Worm (Caenorhabditis elegans) whole organism, young adult: ENCODE data around the gene ZC250.4.
A peak's percentile ranks its signal among the peaks of the same experiment; 100 is the strongest.

Experiments
- C06A6.2 ChIP-seq: fragments of 200-800 bp; sonication (Bioruptor generic); conservative IDR thresholded peaks from 2 replicates; pipeline ENCODE4 v1.3.6; 2022; ENCODE audit warnings: missing genetic modification characterization, missing compliant biosample characterization
- C17E4.6 ChIP-seq: fragments of 200-800 bp; sonication (Bioruptor generic); IDR thresholded peaks from 2 replicates; pipeline ENCODE4 v1.3.6; 2022; ENCODE audit warnings: missing genetic modification reagents, missing genetic modification characterization, missing compliant biosample characterization
- F22D6.2 ChIP-seq: sonication (generic microtip); optimal IDR thresholded peaks from 2 replicates; lab custom pipeline; 2016; ENCODE audit warnings: mild to moderate bottlenecking, missing genetic modification characterization, missing compliant biosample characterization
- F57A8.1 ChIP-seq: fragments of 200-800 bp; sonication (Bioruptor generic); optimal IDR thresholded peaks from 2 replicates; lab custom pipeline; 2018; ENCODE audit warnings: mild to moderate bottlenecking, missing genetic modification characterization, moderate library complexity, missing compliant biosample characterization
- K11D2.4 ChIP-seq: fragments of 200-800 bp; sonication (Bioruptor generic); IDR thresholded peaks from 2 replicates; pipeline ENCODE4 v1.3.6; 2022; ENCODE audit warnings: missing genetic modification reagents, missing genetic modification characterization, missing compliant biosample characterization
- Y53G8AR.9 ChIP-seq: fragments of 200-800 bp; sonication (Bioruptor generic); conservative IDR thresholded peaks from 2 replicates; pipeline ENCODE4 v1.3.6; 2022; ENCODE audit warnings: missing genetic modification reagents, missing genetic modification characterization, missing compliant biosample characterization
- Y67H2A.10 ChIP-seq: fragments of 200-800 bp; sonication (Bioruptor generic); conservative IDR thresholded peaks from 2 replicates; pipeline ENCODE4 v1.3.6; 2022; ENCODE audit warnings: missing genetic modification reagents, missing genetic modification characterization, missing compliant biosample characterization
- Y95B8A.8 ChIP-seq: fragments of 200-800 bp; sonication (Bioruptor generic); IDR thresholded peaks from 2 replicates; pipeline ENCODE4 v1.3.6; 2022; ENCODE audit warnings: missing genetic modification reagents, missing genetic modification characterization, missing compliant biosample characterization
- ama-1 ChIP-seq, 3 experiments: fragments of 150-350 bp in 1 of 3; sonication (generic microtip) in 2 of 3; optimal IDR thresholded peaks; 2 replicates each; lab custom pipeline; 2014 to 2018; ENCODE audit warnings: missing biosample characterization in 2 of 3, missing genetic modification characterization in 2 of 3, missing genetic modification reagents in 2 of 3
- atf-7 ChIP-seq: sonication (generic microtip); optimal IDR thresholded peaks from 2 replicates; lab custom pipeline; 2017; ENCODE audit warnings: mild to moderate bottlenecking, missing genetic modification characterization, missing compliant biosample characterization
- ceh-40 ChIP-seq: fragments of 200-800 bp; sonication (Bioruptor generic); IDR thresholded peaks from 2 replicates; pipeline ENCODE4 v1.3.6; 2022; ENCODE audit warnings: missing genetic modification characterization, missing compliant biosample characterization
- chd-7 ChIP-seq: sonication (generic microtip); optimal IDR thresholded peaks from 2 replicates; lab custom pipeline; 2016; ENCODE audit warnings: mild to moderate bottlenecking, missing genetic modification characterization, moderate library complexity, missing compliant biosample characterization
- die-1 ChIP-seq: sonication (generic microtip); optimal IDR thresholded peaks from 2 replicates; lab custom pipeline; 2016; ENCODE audit warnings: missing genotype, mild to moderate bottlenecking, missing genetic modification characterization, missing compliant biosample characterization
- dpff-1 ChIP-seq: sonication (generic microtip); optimal IDR thresholded peaks from 2 replicates; lab custom pipeline; 2017; ENCODE audit warnings: mild to moderate bottlenecking, missing genetic modification characterization, missing compliant biosample characterization
- ekl-4 ChIP-seq: fragments of 200-800 bp; sonication (Bioruptor generic); IDR thresholded peaks from 2 replicates; pipeline ENCODE4 v1.3.6; 2022; ENCODE audit warnings: missing genetic modification reagents, missing genetic modification characterization, missing compliant biosample characterization
- gei-17 ChIP-seq: fragments of 200-800 bp; sonication (Bioruptor generic); optimal IDR thresholded peaks from 2 replicates; lab custom pipeline; 2018; ENCODE audit warnings: mild to moderate bottlenecking, missing genetic modification characterization, missing compliant biosample characterization
- hlh-12 ChIP-seq: sonication (generic microtip); optimal IDR thresholded peaks from 2 replicates; lab custom pipeline; 2016; ENCODE audit warnings: missing genetic modification characterization, missing compliant biosample characterization
- hmg-1.2 ChIP-seq: fragments of 200-800 bp; sonication (Bioruptor generic); IDR thresholded peaks from 2 replicates; pipeline ENCODE4 v1.3.6; 2022; ENCODE audit warnings: missing genetic modification reagents, missing genetic modification characterization, missing compliant biosample characterization
- let-526 ChIP-seq: fragments of 200-800 bp; sonication (Bioruptor generic); IDR thresholded peaks from 2 replicates; pipeline ENCODE4 v1.3.6; 2022; ENCODE audit warnings: missing genetic modification reagents, missing genetic modification characterization, missing compliant biosample characterization
- let-607 ChIP-seq, 2 experiments: fragments of 200-800 bp in 1 of 2; sonication (Bioruptor generic) in 1 of 2; sonication (generic microtip) in 1 of 2; optimal IDR thresholded peaks; 2 replicates each; lab custom pipeline; 2016 to 2018; ENCODE audit warnings: mild to moderate bottlenecking in 2 of 2, missing compliant biosample characterization in 2 of 2, missing genetic modification characterization in 2 of 2, moderate library complexity in 2 of 2, missing genotype in 1 of 2
- lin-26 ChIP-seq: fragments of 200-800 bp; sonication (Bioruptor generic); IDR thresholded peaks from 2 replicates; pipeline ENCODE4 v1.3.6; 2022; ENCODE audit warnings: missing genetic modification reagents, missing genetic modification characterization, missing compliant biosample characterization
- lir-1 ChIP-seq: fragments of 200-800 bp; sonication (Bioruptor generic); conservative IDR thresholded peaks from 2 replicates; pipeline ENCODE4 v1.3.6; 2022; ENCODE audit warnings: missing genetic modification reagents, missing genetic modification characterization, missing compliant biosample characterization
- madf-3 ChIP-seq: fragments of 200-800 bp; sonication (Bioruptor generic); IDR thresholded peaks from 2 replicates; pipeline ENCODE4 v1.3.6; 2022; ENCODE audit warnings: missing genetic modification reagents, missing genetic modification characterization, missing compliant biosample characterization
- madf-8 ChIP-seq: fragments of 200-800 bp; sonication (Bioruptor generic); conservative IDR thresholded peaks from 2 replicates; pipeline ENCODE4 v1.3.6; 2022; ENCODE audit warnings: missing genetic modification reagents, missing genetic modification characterization, missing compliant biosample characterization
- mcd-1 ChIP-seq: fragments of 200-800 bp; sonication (Bioruptor generic); IDR thresholded peaks from 2 replicates; pipeline ENCODE4 v1.3.6; 2022; ENCODE audit warnings: missing genetic modification reagents, missing genetic modification characterization, missing compliant biosample characterization
- nfyb-1 ChIP-seq: fragments of 200-800 bp; sonication (Bioruptor generic); IDR thresholded peaks from 2 replicates; pipeline ENCODE4 v1.3.6; 2022; ENCODE audit warnings: missing genetic modification reagents, missing genetic modification characterization, missing compliant biosample characterization
- nhr-80 ChIP-seq: sonication (generic microtip); optimal IDR thresholded peaks from 2 replicates; lab custom pipeline; 2016; ENCODE audit warnings: missing genetic modification characterization, missing compliant biosample characterization
- pbrm-1 ChIP-seq: fragments of 200-800 bp; sonication (Bioruptor generic); IDR thresholded peaks from 2 replicates; pipeline ENCODE4 v1.3.6; 2022; ENCODE audit warnings: missing genetic modification reagents, missing genetic modification characterization, missing compliant biosample characterization
- rec-8 ChIP-seq, 2 experiments: sonication (generic microtip); optimal IDR thresholded peaks; 2 replicates each; lab custom pipeline; 2016; ENCODE audit warnings: mild to moderate bottlenecking in 2 of 2, missing genetic modification characterization in 2 of 2, missing genetic modification reagents in 2 of 2, missing genotype in 2 of 2, missing biosample characterization in 1 of 2, missing compliant biosample characterization in 1 of 2, moderate library complexity in 1 of 2
- sea-2 ChIP-seq: fragments of 200-800 bp; sonication (Bioruptor generic); IDR thresholded peaks from 2 replicates; pipeline ENCODE4 v1.3.6; 2022; ENCODE audit warnings: missing genetic modification characterization, missing compliant biosample characterization
- snpc-4 ChIP-seq, 5 experiments: fragments of 150-350 bp in 1 of 5; sonication (generic microtip) in 4 of 5; optimal IDR thresholded peaks; 2 replicates each; lab custom pipeline; 2014 to 2018; ENCODE audit warnings: missing genetic modification characterization in 5 of 5, missing biosample characterization in 3 of 5, antibody characterized with exemption in 2 of 5, mild to moderate bottlenecking in 2 of 5, missing compliant biosample characterization in 2 of 5, missing genotype in 2 of 5, moderate library complexity in 2 of 5, missing genetic modification reagents in 1 of 5
- somi-1 ChIP-seq: fragments of 200-800 bp; sonication (Bioruptor generic); optimal IDR thresholded peaks from 2 replicates; lab custom pipeline; 2018; ENCODE audit warnings: mild to moderate bottlenecking, missing genetic modification characterization, missing compliant biosample characterization
- tlf-1 ChIP-seq: fragments of 200-800 bp; sonication (Bioruptor generic); optimal IDR thresholded peaks from 2 replicates; lab custom pipeline; 2018; ENCODE audit warnings: mild to moderate bottlenecking, missing genetic modification characterization, missing compliant biosample characterization
- ztf-26 ChIP-seq: sonication (generic microtip); optimal IDR thresholded peaks from 2 replicates; lab custom pipeline; 2017; ENCODE audit warnings: missing genetic modification characterization, missing compliant biosample characterization
- ztf-3 ChIP-seq: fragments of 200-800 bp; sonication (Bioruptor generic); optimal IDR thresholded peaks from 2 replicates; lab custom pipeline; 2018; ENCODE audit warnings: mild to moderate bottlenecking, missing genetic modification characterization, missing compliant biosample characterization
- ztf-6 ChIP-seq: fragments of 200-800 bp; sonication (Bioruptor generic); IDR thresholded peaks from 2 replicates; pipeline ENCODE4 v1.3.6; 2022; ENCODE audit warnings: missing genetic modification reagents, missing genetic modification characterization, missing compliant biosample characterization

The ZC250.4 gene

DNA sequence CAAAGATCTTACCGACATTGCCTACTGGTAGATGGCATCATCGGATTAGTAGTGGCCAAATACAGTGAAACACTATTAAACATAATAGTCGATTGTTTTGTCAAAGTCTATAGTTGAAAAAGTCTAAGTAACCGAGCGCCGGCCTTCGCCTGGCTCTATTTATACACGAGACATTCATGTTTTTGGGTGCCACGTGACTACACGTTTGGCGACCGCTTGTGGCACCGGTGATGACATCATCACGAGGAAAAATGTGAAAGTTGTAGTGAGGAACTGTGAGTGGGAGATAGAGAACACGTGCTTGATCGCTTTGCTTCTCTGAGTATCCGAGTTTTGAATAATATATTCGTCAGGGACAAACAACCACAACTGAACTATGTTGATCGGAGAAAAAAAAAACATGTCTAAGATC is 31.4 kb upstream of the ZC250.4 start (continued):
- TF ChIP-seq Y67H2A.10 (GFP tag; lab: Robert Waterston, UW): peak; percentile 63
- 0 out of 2 replicates have a peak, but pooled peaks have one; percentile 38 for TF ChIP-seq sea-2 (GFP tag; lab: Robert Waterston, UW)
- TF ChIP-seq snpc-4 (GFP tag; optimal IDR thresholded peaks at IDR 0.05; lab: Kevin White, UChicago): no peak
- TF ChIP-seq snpc-4 (tag; optimal IDR thresholded peaks at IDR 0.05; lab: Kevin White, UChicago): peak in 2 of 4 experiments; percentile 26 to 47
- no peak for TF ChIP-seq Y53G8AR.9
- TF ChIP-seq madf-3 (GFP tag; lab: Robert Waterston, UW): 0 out of 2 replicates have a peak, but pooled peaks have one; percentile 10
- peak; percentile 25 for TF ChIP-seq die-1 (tag; lab: Kevin White, UChicago)
- no peak for TF ChIP-seq ztf-3 (GFP tag; lab: Kevin White, UChicago)
- peak; percentile 42 for TF ChIP-seq ztf-26 (tag; lab: Kevin White, UChicago)
- TF ChIP-seq C17E4.6: no peak
- TF ChIP-seq F22D6.2 (tag; lab: Kevin White, UChicago): peak; percentile 68
- TF ChIP-seq hlh-12 (tag; lab: Kevin White, UChicago): no peak
- TF ChIP-seq Y95B8A.8 (GFP tag; lab: Robert Waterston, UW): peak; percentile 60; the same call in 1 of the 2 replicates
- TF ChIP-seq tlf-1: peak; percentile 25
- TF ChIP-seq pbrm-1 (GFP tag; lab: Robert Waterston, UW): 0 out of 2 replicates have a peak, but pooled peaks have one; percentile 48
- TF ChIP-seq nfyb-1: peak; percentile 70
- TF ChIP-seq C06A6.2 (GFP tag; lab: Robert Waterston, UW): peak; percentile 56
- no peak for TF ChIP-seq madf-8
- peak; percentile 69 for TF ChIP-seq ama-1 (optimal IDR thresholded peaks at IDR 0.05; lab: Kevin White, UChicago)
- TF ChIP-seq ama-1 (GFP tag; optimal IDR thresholded peaks at IDR 0.05; lab: Kevin White, UChicago): no peak
- TF ChIP-seq lin-26 (GFP tag; lab: Robert Waterston, UW): peak; percentile 52; the same call in 1 of the 2 replicates
- TF ChIP-seq let-607 (tag; optimal IDR thresholded peaks at IDR 0.05; lab: Kevin White, UChicago): peak in 1 of 2 experiments; percentile 15
- TF ChIP-seq lir-1 (GFP tag; lab: Robert Waterston, UW): 0 out of 2 replicates have a peak, but pooled peaks have one; percentile 23
- no peak for TF ChIP-seq ztf-6 (GFP tag; lab: Robert Waterston, UW)
- no peak for TF ChIP-seq mcd-1 (GFP tag; lab: Robert Waterston, UW)
- TF ChIP-seq chd-7 (tag; lab: Kevin White, UChicago): peak; percentile 51
- no peak for TF ChIP-seq ceh-40
- peak; percentile 12 for TF ChIP-seq dpff-1 (tag; lab: Kevin White, UChicago)
- TF ChIP-seq atf-7 (tag; lab: Kevin White, UChicago): peak; percentile 64
- TF ChIP-seq let-526 (GFP tag; lab: Robert Waterston, UW): peak; percentile 67; the same call in 1 of the 2 replicates
- peak; percentile 82 for TF ChIP-seq K11D2.4
- TF ChIP-seq gei-17 (GFP tag; lab: Kevin White, UChicago): no peak
- TF ChIP-seq somi-1: peak; percentile 78
- peak; percentile 17 for TF ChIP-seq nhr-80
- no peak for TF ChIP-seq rec-8 (tag; optimal IDR thresholded peaks at IDR 0.05; lab: Kevin White, UChicago)
- TF ChIP-seq F57A8.1 (GFP tag; lab: Kevin White, UChicago): no peak
- TF ChIP-seq ekl-4: peak; percentile 44; the same call in 1 of the 2 replicates
- peak; percentile 20; the same call in 1 of the 2 replicates for TF ChIP-seq hmg-1.2 (GFP tag; lab: Robert Waterston, UW)
